Worm (Caenorhabditis elegans) whole organism, young adult: Measurements from ENCODE around the gene frpr-19.

Experiments used
- D2030.7 ChIP-seq: fragments of 200-800 bp; sonication (Bioruptor generic); IDR thresholded peaks from 2 replicates; pipeline ENCODE4 v1.3.6; 2022; ENCODE audit warnings: missing genetic modification reagents, missing genetic modification characterization, missing compliant biosample characterization
- F23B12.7 ChIP-seq: sonication (generic microtip); optimal IDR thresholded peaks from 2 replicates; lab custom pipeline; 2017; ENCODE audit warnings: missing genetic modification characterization, mild to moderate bottlenecking, missing compliant biosample characterization, antibody characterized with exemption, moderate library complexity; ENCODE audit not compliant: insufficient read depth
- F57C9.4 ChIP-seq: sonication (generic microtip); optimal IDR thresholded peaks from 2 replicates; lab custom pipeline; 2017; ENCODE audit warnings: mild to moderate bottlenecking, missing genetic modification characterization, missing compliant biosample characterization
- K11D2.4 ChIP-seq: fragments of 200-800 bp; sonication (Bioruptor generic); IDR thresholded peaks from 2 replicates; pipeline ENCODE4 v1.3.6; 2022; ENCODE audit warnings: missing genetic modification reagents, missing genetic modification characterization, missing compliant biosample characterization
- T26A5.8 ChIP-seq: sonication (generic microtip); optimal IDR thresholded peaks from 2 replicates; lab custom pipeline; 2016; ENCODE audit warnings: missing genetic modification characterization, missing compliant biosample characterization
- ZK185.1 ChIP-seq: sonication (generic microtip); optimal IDR thresholded peaks from 2 replicates; lab custom pipeline; 2016; ENCODE audit warnings: mild to moderate bottlenecking, missing genetic modification characterization, missing compliant biosample characterization; ENCODE audit not compliant: poor library complexity, severe bottlenecking
- ama-1 ChIP-seq, 3 experiments: fragments of 150-350 bp in 1 of 3; sonication (generic microtip) in 2 of 3; optimal IDR thresholded peaks; 2 replicates each; lab custom pipeline; 2014 to 2018; ENCODE audit warnings: missing biosample characterization in 2 of 3, missing genetic modification characterization in 2 of 3, missing genetic modification reagents in 2 of 3
- aptf-2 ChIP-seq: fragments of 200-800 bp; sonication (Bioruptor generic); conservative IDR thresholded peaks from 2 replicates; pipeline ENCODE4 v1.3.6; 2022; ENCODE audit warnings: missing genetic modification reagents, missing genetic modification characterization, missing compliant biosample characterization
- attf-3 ChIP-seq: fragments of 200-800 bp; sonication (Bioruptor generic); conservative IDR thresholded peaks from 2 replicates; pipeline ENCODE4 v1.3.6; 2022; ENCODE audit warnings: missing genetic modification reagents, missing genetic modification characterization, missing compliant biosample characterization
- cebp-1 ChIP-seq, 2 experiments: fragments of 200-800 bp in 1 of 2; sonication (Bioruptor generic) in 1 of 2; sonication (generic microtip) in 1 of 2; IDR thresholded peaks in 1 of 2; optimal IDR thresholded peaks in 1 of 2; 2 replicates each; pipeline versions ENCODE4 v1.3.6 to Lab custom; 2017 to 2022; ENCODE audit warnings: missing compliant biosample characterization in 2 of 2, missing genetic modification characterization in 2 of 2, mild to moderate bottlenecking in 1 of 2, missing genetic modification reagents in 1 of 2, moderate library complexity in 1 of 2
- ceh-27 ChIP-seq: fragments of 200-800 bp; sonication (Bioruptor generic); optimal IDR thresholded peaks from 2 replicates; lab custom pipeline; 2018; ENCODE audit warnings: mild to moderate bottlenecking, missing genetic modification characterization, moderate library complexity, missing compliant biosample characterization
- dox-1 ChIP-seq: fragments of 200-800 bp; sonication (Bioruptor generic); IDR thresholded peaks from 2 replicates; pipeline ENCODE4 v1.3.6; 2022; ENCODE audit warnings: missing genetic modification reagents, missing genetic modification characterization, missing compliant biosample characterization
- egl-18 ChIP-seq: fragments of 200-800 bp; sonication (Bioruptor generic); IDR thresholded peaks from 2 replicates; pipeline ENCODE4 v1.3.6; 2022; ENCODE audit warnings: missing genetic modification reagents, missing genetic modification characterization, missing compliant biosample characterization
- egrh-3 ChIP-seq: fragments of 200-800 bp; sonication (Bioruptor generic); IDR thresholded peaks from 2 replicates; pipeline ENCODE4 v1.3.6; 2022; ENCODE audit warnings: missing genetic modification reagents, missing genetic modification characterization, missing compliant biosample characterization
- him-1 ChIP-seq: sonication (generic microtip); optimal IDR thresholded peaks from 2 replicates; lab custom pipeline; 2016; ENCODE audit warnings: missing genotype, missing genetic modification reagents, missing genetic modification characterization, missing compliant biosample characterization
- hlh-12 ChIP-seq: sonication (generic microtip); optimal IDR thresholded peaks from 2 replicates; lab custom pipeline; 2016; ENCODE audit warnings: missing genetic modification characterization, missing compliant biosample characterization
- hlh-26 ChIP-seq: fragments of 200-800 bp; sonication (Bioruptor generic); conservative IDR thresholded peaks from 2 replicates; pipeline ENCODE4 v1.3.6; 2022; ENCODE audit warnings: missing genetic modification reagents, missing genetic modification characterization, missing compliant biosample characterization
- lin-35 ChIP-seq, 3 experiments: fragments of 150-350 bp in 2 of 3; sonication (generic microtip) in 1 of 3; optimal IDR thresholded peaks; 2 replicates each; lab custom pipeline; 2014 to 2018; ENCODE audit warnings: missing biosample characterization in 3 of 3, missing genetic modification characterization in 3 of 3, missing genetic modification reagents in 3 of 3
- lin-40 ChIP-seq: sonication (generic microtip); optimal IDR thresholded peaks from 2 replicates; lab custom pipeline; 2016; ENCODE audit warnings: missing genetic modification characterization, mild to moderate bottlenecking, missing compliant biosample characterization, missing genotype, missing genetic modification reagents
- lir-1 ChIP-seq: fragments of 200-800 bp; sonication (Bioruptor generic); conservative IDR thresholded peaks from 2 replicates; pipeline ENCODE4 v1.3.6; 2022; ENCODE audit warnings: missing genetic modification reagents, missing genetic modification characterization, missing compliant biosample characterization
- madf-3 ChIP-seq: fragments of 200-800 bp; sonication (Bioruptor generic); IDR thresholded peaks from 2 replicates; pipeline ENCODE4 v1.3.6; 2022; ENCODE audit warnings: missing genetic modification reagents, missing genetic modification characterization, missing compliant biosample characterization
- madf-6 ChIP-seq: fragments of 200-800 bp; sonication (Bioruptor generic); IDR thresholded peaks from 2 replicates; pipeline ENCODE4 v1.3.6; 2022; ENCODE audit warnings: missing genetic modification reagents, missing genetic modification characterization, missing compliant biosample characterization
- mes-4 ChIP-seq: sonication (generic microtip); optimal IDR thresholded peaks from 2 replicates; lab custom pipeline; 2016; ENCODE audit warnings: missing genotype, missing genetic modification characterization, missing compliant biosample characterization
- nhr-120 ChIP-seq: fragments of 200-800 bp; sonication (Bioruptor generic); IDR thresholded peaks from 2 replicates; pipeline ENCODE4 v1.3.6; 2022; ENCODE audit warnings: missing genetic modification characterization, missing compliant biosample characterization
- rec-8 ChIP-seq, 2 experiments: sonication (generic microtip); optimal IDR thresholded peaks; 2 replicates each; lab custom pipeline; 2016; ENCODE audit warnings: mild to moderate bottlenecking in 2 of 2, missing genetic modification characterization in 2 of 2, missing genetic modification reagents in 2 of 2, missing genotype in 2 of 2, missing biosample characterization in 1 of 2, missing compliant biosample characterization in 1 of 2, moderate library complexity in 1 of 2
- sdz-38 ChIP-seq: sonication (generic microtip); optimal IDR thresholded peaks from 2 replicates; lab custom pipeline; 2016; ENCODE audit warnings: missing genotype, missing genetic modification characterization, missing compliant biosample characterization
- snpc-1.1 ChIP-seq: sonication (generic microtip); optimal IDR thresholded peaks from 2 replicates; lab custom pipeline; 2017; ENCODE audit warnings: missing genetic modification characterization, mild to moderate bottlenecking, missing compliant biosample characterization, antibody characterized with exemption, moderate library complexity, missing genotype, missing genetic modification reagents; ENCODE audit not compliant: insufficient read depth
- sptf-2 ChIP-seq: fragments of 200-800 bp; sonication (Bioruptor generic); optimal IDR thresholded peaks from 2 replicates; lab custom pipeline; 2018; ENCODE audit warnings: mild to moderate bottlenecking, missing genetic modification characterization, missing compliant biosample characterization
- tlf-1 ChIP-seq: fragments of 200-800 bp; sonication (Bioruptor generic); optimal IDR thresholded peaks from 2 replicates; lab custom pipeline; 2018; ENCODE audit warnings: mild to moderate bottlenecking, missing genetic modification characterization, missing compliant biosample characterization
- zfh-2 ChIP-seq: fragments of 200-800 bp; sonication (Bioruptor generic); conservative IDR thresholded peaks from 2 replicates; pipeline ENCODE4 v1.3.6; 2022; ENCODE audit warnings: missing genetic modification reagents, missing genetic modification characterization, missing compliant biosample characterization
- zim-3 ChIP-seq: sonication (generic microtip); optimal IDR thresholded peaks from 2 replicates; lab custom pipeline; 2017; ENCODE audit warnings: mild to moderate bottlenecking, missing genetic modification characterization, moderate library complexity, missing compliant biosample characterization
- ztf-22 ChIP-seq: fragments of 200-800 bp; sonication (Bioruptor generic); optimal IDR thresholded peaks from 2 replicates; lab custom pipeline; 2018; ENCODE audit warnings: mild to moderate bottlenecking, missing genetic modification characterization, moderate library complexity, missing compliant biosample characterization
- ztf-3 ChIP-seq: fragments of 200-800 bp; sonication (Bioruptor generic); optimal IDR thresholded peaks from 2 replicates; lab custom pipeline; 2018; ENCODE audit warnings: mild to moderate bottlenecking, missing genetic modification characterization, missing compliant biosample characterization
- ztf-6 ChIP-seq: fragments of 200-800 bp; sonication (Bioruptor generic); IDR thresholded peaks from 2 replicates; pipeline ENCODE4 v1.3.6; 2022; ENCODE audit warnings: missing genetic modification reagents, missing genetic modification characterization, missing compliant biosample characterization

The frpr-19 gene

DNA sequence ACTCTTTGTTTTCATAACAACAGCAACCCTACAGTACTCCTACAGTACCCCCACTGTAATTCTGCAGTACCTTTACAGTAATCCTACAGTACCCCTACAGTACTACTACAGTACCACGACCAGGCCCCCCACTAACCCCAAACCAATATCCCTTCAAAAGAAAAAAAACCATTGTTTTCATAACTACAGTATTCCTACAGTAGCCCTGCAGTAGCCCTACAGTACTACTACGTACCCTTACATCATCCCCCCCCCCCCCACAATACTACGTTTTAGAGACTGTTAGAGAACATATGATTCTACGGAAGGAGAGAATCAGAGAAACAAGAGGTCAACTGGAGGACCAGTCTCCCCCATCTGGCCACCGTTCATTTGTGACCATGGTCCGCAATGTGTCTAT, 28.0 kb downstream of the frpr-19 start, which contains the start of gene Y41D4A.3 (continued):
- TF ChIP-seq dox-1: no peak
- no peak for TF ChIP-seq D2030.7
- TF ChIP-seq sdz-38 (tag; lab: Kevin White, UChicago): no peak
- TF ChIP-seq him-1 (tag; lab: Kevin White, UChicago): no peak
- TF ChIP-seq ama-1 (optimal IDR thresholded peaks at IDR 0.05; lab: Kevin White, UChicago): no peak
- no peak for TF ChIP-seq ama-1 (GFP tag; optimal IDR thresholded peaks at IDR 0.05; lab: Kevin White, UChicago)

DNA sequence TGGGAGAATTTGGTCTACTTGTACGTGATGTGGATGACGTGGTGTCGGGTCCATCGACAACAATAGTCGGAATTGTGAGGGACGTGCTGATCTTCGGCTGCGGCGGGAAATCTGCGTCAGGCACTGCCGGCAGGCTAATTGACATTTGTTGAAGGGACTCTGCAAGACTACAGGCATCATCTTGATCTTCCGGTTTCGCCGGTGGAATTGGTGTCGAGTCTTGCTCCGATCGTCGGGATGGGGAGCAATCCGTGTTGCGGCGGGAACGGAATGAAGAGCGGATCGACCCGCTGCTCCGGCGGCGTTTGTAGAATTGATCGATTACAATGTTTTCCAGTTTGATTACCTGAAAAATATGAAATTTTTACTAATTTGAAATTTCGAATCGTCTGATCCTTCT, 29.0 kb downstream of the frpr-19 start:
- TF ChIP-seq aptf-2 (GFP tag; lab: Robert Waterston, UW) (no peak), zfh-2 (GFP tag; lab: Robert Waterston, UW) (peak; percentile 71)

DNA sequence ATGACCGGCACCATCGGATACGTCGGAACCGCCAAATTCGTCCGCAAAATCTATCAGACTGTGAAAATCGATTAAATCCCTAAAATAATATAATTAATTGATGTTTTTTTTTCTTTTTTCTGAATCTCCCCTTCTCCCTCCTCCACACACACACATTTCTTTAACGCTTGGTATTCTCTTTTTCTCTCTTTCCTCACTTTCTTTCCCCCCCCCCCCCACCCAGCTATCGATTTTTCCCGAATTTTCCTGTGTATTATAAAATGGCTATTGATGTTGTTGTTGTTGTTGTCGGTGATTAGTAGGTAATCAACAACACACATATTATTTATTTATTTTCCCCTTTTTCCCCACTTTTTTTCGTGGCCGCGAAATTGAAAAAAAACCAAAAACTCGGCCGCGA, 30.2 kb downstream of the frpr-19 start:
- TF ChIP-seq attf-3 (GFP tag; lab: Robert Waterston, UW): no peak
- no peak for TF ChIP-seq tlf-1 (GFP tag; lab: Kevin White, UChicago)
- peak; percentile 38; the same call in 1 of the 2 replicates for TF ChIP-seq egrh-3 (GFP tag; lab: Robert Waterston, UW)
- TF ChIP-seq madf-3 (GFP tag; lab: Robert Waterston, UW): no peak
- TF ChIP-seq K11D2.4 (GFP tag; lab: Robert Waterston, UW): 0 out of 2 replicates have a peak, but pooled peaks have one; percentile 27
- no peak for TF ChIP-seq hlh-26
- no peak for TF ChIP-seq F57C9.4 (tag; lab: Kevin White, UChicago)
- no peak for TF ChIP-seq nhr-120 (GFP tag; lab: Robert Waterston, UW)
- no peak for TF ChIP-seq him-1 (tag; lab: Kevin White, UChicago)
- no peak for TF ChIP-seq ceh-27 (GFP tag; lab: Kevin White, UChicago)
- TF ChIP-seq sptf-2 (GFP tag; lab: Kevin White, UChicago): no peak
- TF ChIP-seq cebp-1 (GFP tag; IDR thresholded peaks at IDR 0.05; lab: Robert Waterston, UW): no peak
- TF ChIP-seq cebp-1 (tag; optimal IDR thresholded peaks at IDR 0.05; lab: Kevin White, UChicago): peak; percentile 28
- no peak for TF ChIP-seq ztf-6 (GFP tag; lab: Robert Waterston, UW)
- no peak for TF ChIP-seq T26A5.8 (tag; lab: Kevin White, UChicago)
- peak; percentile 40; the same call in 1 of the 2 replicates for TF ChIP-seq madf-6 (GFP tag; lab: Robert Waterston, UW)
- TF ChIP-seq snpc-1.1 (tag; lab: Kevin White, UChicago): no peak
- TF ChIP-seq ZK185.1 (tag; lab: Kevin White, UChicago): no peak
- no peak for TF ChIP-seq mes-4 (tag; lab: Kevin White, UChicago)
- TF ChIP-seq lin-40: no peak
- no peak for TF ChIP-seq ztf-3 (GFP tag; lab: Kevin White, UChicago)
- no peak for TF ChIP-seq lin-35 (GFP tag; optimal IDR thresholded peaks at IDR 0.05; lab: Kevin White, UChicago)
- no peak for TF ChIP-seq egl-18 (GFP tag; lab: Robert Waterston, UW)
- TF ChIP-seq F23B12.7 (tag; lab: Kevin White, UChicago): no peak
- no peak for TF ChIP-seq zim-3
- TF ChIP-seq lir-1 (GFP tag; lab: Robert Waterston, UW): no peak
- TF ChIP-seq hlh-12: no peak
- no peak for TF ChIP-seq ztf-22
- TF ChIP-seq rec-8 (tag; optimal IDR thresholded peaks at IDR 0.05; lab: Kevin White, UChicago): no peak
